Worm (Caenorhabditis elegans) whole organism, early embryonic: ENCODE measurements around the gene sec-23.

ENCODE experiments used
- B0310.2 ChIP-seq: sonication (generic microtip); optimal IDR thresholded peaks from 2 replicates; lab custom pipeline; 2016; ENCODE audit warnings: mild to moderate bottlenecking, missing genetic modification characterization, missing compliant biosample characterization
- F13C5.2 ChIP-seq: sonication (generic microtip); optimal IDR thresholded peaks from 2 replicates; lab custom pipeline; 2017; ENCODE audit warnings: mild to moderate bottlenecking, missing genetic modification characterization, inconsistent platforms, missing compliant biosample characterization
- aly-1 ChIP-seq: sonication (generic microtip); optimal IDR thresholded peaks from 2 replicates; lab custom pipeline; 2016; ENCODE audit warnings: missing genetic modification characterization, missing compliant biosample characterization
- ama-1 ChIP-seq: fragments of 150-350 bp; optimal IDR thresholded peaks from 2 replicates; lab custom pipeline; 2014
- ceh-13 ChIP-seq: fragments of 200-800 bp; sonication (Bioruptor generic); optimal IDR thresholded peaks from 2 replicates; lab custom pipeline; 2018; ENCODE audit warnings: mild to moderate bottlenecking, missing genetic modification characterization, missing compliant biosample characterization
- ceh-36 ChIP-seq: sonication (generic microtip); optimal IDR thresholded peaks from 2 replicates; lab custom pipeline; 2016; ENCODE audit warnings: missing genetic modification characterization, inconsistent platforms, missing compliant biosample characterization
- ets-7 ChIP-seq: sonication (generic microtip); optimal IDR thresholded peaks from 2 replicates; lab custom pipeline; 2016; ENCODE audit warnings: missing genotype, missing genetic modification characterization, missing compliant biosample characterization
- flt-1 ChIP-seq: fragments of 200-800 bp; sonication (Bioruptor generic); IDR thresholded peaks from 2 replicates; pipeline ENCODE4 v1.3.6; 2022; ENCODE audit warnings: missing genetic modification characterization, missing compliant biosample characterization
- hmbx-1 ChIP-seq: sonication (generic microtip); optimal IDR thresholded peaks from 2 replicates; lab custom pipeline; 2016; ENCODE audit warnings: mild to moderate bottlenecking, missing genetic modification characterization, missing compliant biosample characterization
- hmg-4 ChIP-seq: fragments of 200-800 bp; sonication (Bioruptor generic); optimal IDR thresholded peaks from 2 replicates; lab custom pipeline; 2018; ENCODE audit warnings: mild to moderate bottlenecking, missing genetic modification characterization, missing compliant biosample characterization
- hnd-1 ChIP-seq: sonication (generic microtip); optimal IDR thresholded peaks from 2 replicates; lab custom pipeline; 2016; ENCODE audit warnings: missing genetic modification characterization, missing compliant biosample characterization
- pes-1 ChIP-seq: fragments of 200-800 bp; sonication (Bioruptor generic); IDR thresholded peaks from 2 replicates; pipeline ENCODE4 v1.3.6; 2022; ENCODE audit warnings: missing genetic modification reagents, missing genetic modification characterization, missing compliant biosample characterization
- scrt-1 ChIP-seq: fragments of 200-800 bp; sonication (Bioruptor generic); IDR thresholded peaks from 2 replicates; pipeline ENCODE4 v1.3.6; 2022; ENCODE audit warnings: missing genetic modification characterization, missing compliant biosample characterization
- sea-1 ChIP-seq: fragments of 200-800 bp; sonication (Bioruptor generic); conservative IDR thresholded peaks from 2 replicates; pipeline ENCODE4 v1.3.6; 2022; ENCODE audit warnings: missing genetic modification characterization, missing compliant biosample characterization
- tbx-11 ChIP-seq: fragments of 200-800 bp; sonication (Bioruptor generic); IDR thresholded peaks from 2 replicates; pipeline ENCODE4 v1.3.6; 2022; ENCODE audit warnings: missing genetic modification characterization, missing compliant biosample characterization
- tbx-37 ChIP-seq: fragments of 200-800 bp; sonication (Bioruptor generic); conservative IDR thresholded peaks from 2 replicates; pipeline ENCODE4 v1.3.6; 2022; ENCODE audit warnings: missing genetic modification reagents, missing genetic modification characterization, missing compliant biosample characterization
- tra-4 ChIP-seq: sonication (generic microtip); optimal IDR thresholded peaks from 2 replicates; lab custom pipeline; 2017; ENCODE audit warnings: missing genetic modification characterization, missing compliant biosample characterization

Gene sec-23

DNA sequence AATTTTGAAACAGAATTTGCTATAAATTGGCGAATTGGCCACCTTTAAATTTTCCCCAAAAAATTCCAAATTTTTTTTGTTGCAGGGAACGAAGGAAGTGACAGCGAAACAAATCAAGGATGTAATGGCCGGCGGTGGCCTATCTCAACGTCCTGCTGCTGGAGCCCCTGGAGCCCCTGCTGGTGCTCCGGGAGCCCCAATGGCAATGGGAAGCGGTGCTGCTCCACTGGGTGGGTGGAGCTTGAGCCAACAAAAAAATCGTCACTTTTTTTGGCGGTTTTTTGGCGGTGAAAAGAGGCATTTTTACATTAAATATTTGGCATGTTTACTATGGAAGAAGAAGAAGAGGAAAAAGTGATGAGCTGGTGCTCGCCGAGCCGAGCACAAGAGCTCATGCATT lies 6.1 kb downstream of the sec-23 start:
- TF ChIP-seq B0310.2 (tag; lab: Kevin White, UChicago) (no peak), hmg-4 (no peak), ama-1 (lab: Kevin White, UChicago) (no peak), ceh-36 (tag; lab: Kevin White, UChicago) (no peak), flt-1 (GFP tag; lab: Robert Waterston, UW) (no peak), F13C5.2 (no peak), scrt-1 (GFP tag; lab: Robert Waterston, UW) (no peak)

DNA sequence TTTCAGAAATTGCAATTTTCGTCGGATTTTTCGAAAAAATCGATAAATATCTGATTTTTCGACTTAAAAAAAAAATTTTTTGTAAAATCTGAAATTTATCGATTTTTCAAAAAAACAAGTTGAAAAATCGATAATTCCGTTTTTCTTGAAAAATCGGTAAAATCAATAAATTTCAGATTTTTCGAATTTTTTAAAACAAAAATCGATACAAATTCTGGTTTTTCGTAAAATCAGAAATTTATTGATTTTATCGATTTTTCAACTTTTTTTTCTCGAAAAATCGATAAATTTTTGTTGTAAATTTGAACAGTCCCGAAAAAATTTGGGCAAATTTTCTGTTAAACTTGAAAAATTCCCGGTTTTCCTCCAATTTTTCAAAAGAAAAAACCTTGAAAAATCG lies 13.4 kb downstream of the sec-23 start:
- TF ChIP-seq hmg-4 (no peak), scrt-1 (GFP tag; lab: Robert Waterston, UW) (no peak), tbx-37 (GFP tag; lab: Robert Waterston, UW) (no peak), sea-1 (no peak), tbx-11 (no peak), ceh-36 (tag; lab: Kevin White, UChicago) (no peak), ets-7 (tag; lab: Kevin White, UChicago) (no peak), aly-1 (tag; lab: Kevin White, UChicago) (no peak), pes-1 (GFP tag; lab: Robert Waterston, UW) (no peak), F13C5.2 (no peak), ama-1 (lab: Kevin White, UChicago) (no peak), flt-1 (GFP tag; lab: Robert Waterston, UW) (no peak), hnd-1 (tag; lab: Kevin White, UChicago) (no peak), tra-4 (tag; lab: Kevin White, UChicago) (no peak), ceh-13 (GFP tag; lab: Kevin White, UChicago) (no peak), hmbx-1 (tag; lab: Kevin White, UChicago) (no peak), B0310.2 (tag; lab: Kevin White, UChicago) (no peak)

ce11 chrV:20105210-20105793 lies 14.2 kb downstream of the sec-23 start:
- TF ChIP-seq hnd-1 (tag; lab: Kevin White, UChicago) (no peak), sea-1 (no peak)

DNA sequence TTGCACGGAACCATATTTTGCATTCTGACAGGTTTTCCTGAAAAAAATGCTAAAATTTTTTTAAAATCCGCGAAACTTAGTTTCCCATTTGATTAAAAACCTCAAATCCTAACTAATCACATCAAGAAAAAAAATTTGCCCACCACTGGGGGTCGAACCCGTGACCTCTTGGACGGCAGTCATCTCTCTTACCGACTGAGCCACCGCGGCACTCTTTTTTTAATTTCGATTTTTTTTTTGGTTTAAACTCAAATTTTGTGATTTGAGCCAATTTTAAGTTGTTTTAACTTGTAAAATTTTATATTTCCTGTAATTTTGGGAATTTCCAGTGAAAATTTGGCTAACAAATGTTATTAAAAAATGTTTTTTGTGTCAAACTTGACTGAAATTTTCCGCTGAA lies 28.7 kb downstream of the sec-23 start:
- TF ChIP-seq F13C5.2 (no peak), scrt-1 (GFP tag; lab: Robert Waterston, UW) (no peak), sea-1 (no peak), tra-4 (tag; lab: Kevin White, UChicago) (no peak), tbx-37 (GFP tag; lab: Robert Waterston, UW) (no peak), ets-7 (tag; lab: Kevin White, UChicago) (no peak), hnd-1 (tag; lab: Kevin White, UChicago) (no peak)

ce11 chrV:20120623-20121165 lies 29.6 kb downstream of the sec-23 start, which contains the start of gene ncx-1:
Gene ncx-1, minus strand, starts transcription at chrV:20120673.
- TF ChIP-seq ceh-13 (GFP tag; lab: Kevin White, UChicago), result no peak

ce11 chrV:20123010-20123409 lies 31.9 kb downstream of the sec-23 start:
- TF ChIP-seq pes-1 (GFP tag; lab: Robert Waterston, UW) (no peak), ceh-13 (GFP tag; lab: Kevin White, UChicago) (no peak), scrt-1 (GFP tag; lab: Robert Waterston, UW) (no peak), hmg-4 (no peak), F13C5.2 (no peak), ceh-36 (tag; lab: Kevin White, UChicago) (no peak), aly-1 (tag; lab: Kevin White, UChicago) (no peak), B0310.2 (tag; lab: Kevin White, UChicago) (no peak), sea-1 (no peak), tra-4 (tag; lab: Kevin White, UChicago) (no peak), ets-7 (tag; lab: Kevin White, UChicago) (no peak)

ce11 chrV:20123616-20124015 lies 32.6 kb downstream of the sec-23 start:
- TF ChIP-seq F13C5.2 (no peak), ama-1 (lab: Kevin White, UChicago) (no peak), aly-1 (tag; lab: Kevin White, UChicago) (no peak)

DNA sequence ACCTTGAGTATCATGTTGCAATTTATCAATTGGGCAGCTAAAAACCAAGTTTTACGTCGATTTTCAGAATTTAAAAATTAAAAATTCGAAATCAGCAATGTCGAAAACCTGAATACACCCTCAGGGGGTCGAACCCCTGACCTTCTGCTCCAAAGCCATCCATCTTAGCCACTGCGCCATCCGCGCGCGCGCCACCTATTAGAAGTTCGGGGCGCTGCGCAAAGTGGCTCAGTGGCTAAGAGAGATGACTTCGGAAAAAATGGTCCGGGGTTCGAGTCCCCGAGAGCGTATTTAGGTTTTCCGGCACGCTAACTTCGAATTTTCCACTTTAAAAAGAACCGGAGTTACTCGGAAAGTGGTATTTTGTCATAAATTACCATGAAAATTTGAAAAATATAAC lies 33.3 kb downstream of the sec-23 start:
- no peak for TF ChIP-seq aly-1 (tag; lab: Kevin White, UChicago)
- no peak for TF ChIP-seq pes-1 (GFP tag; lab: Robert Waterston, UW)
- no peak for TF ChIP-seq ama-1 (lab: Kevin White, UChicago)
- no peak for TF ChIP-seq ceh-13 (GFP tag; lab: Kevin White, UChicago)
- TF ChIP-seq sea-1, result no peak
- TF ChIP-seq tra-4 (tag; lab: Kevin White, UChicago), result no peak
- no peak for TF ChIP-seq F13C5.2
- TF ChIP-seq B0310.2 (tag; lab: Kevin White, UChicago), result no peak
- TF ChIP-seq scrt-1 (GFP tag; lab: Robert Waterston, UW), result no peak

DNA sequence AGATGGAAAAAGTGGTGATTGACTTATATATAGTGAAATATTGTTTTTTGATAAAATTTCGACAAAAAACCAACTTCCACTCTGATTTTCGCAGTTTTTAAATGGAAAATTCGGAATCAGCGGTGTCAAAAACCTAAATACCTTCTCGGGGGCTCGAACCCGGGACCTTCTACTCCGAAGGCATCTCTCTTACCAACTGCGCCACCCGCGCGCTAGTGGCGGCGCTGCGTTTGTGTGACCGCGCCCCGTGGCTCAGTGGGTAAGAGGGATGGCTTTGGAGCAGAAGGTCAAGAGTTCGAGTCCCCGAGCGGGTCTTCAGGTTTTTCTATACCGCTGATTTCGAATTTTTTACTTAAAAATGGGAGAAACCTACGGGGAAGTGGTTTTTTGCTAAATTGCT lies 34.1 kb downstream of the sec-23 start:
- no peak for TF ChIP-seq tbx-37 (GFP tag; lab: Robert Waterston, UW)
- TF ChIP-seq F13C5.2, result no peak
- no peak for TF ChIP-seq scrt-1 (GFP tag; lab: Robert Waterston, UW)
